Fruit fly (Drosophila melanogaster) whole organism, embryonic: ENCODE results near the gene CG32845.

Experiments
- Aef1 ChIP-seq: fragments of 200-800 bp; sonication (Bioruptor generic); IDR thresholded peaks from 3 replicates; pipeline ENCODE4 v1.3.6; 2022; ENCODE audit warnings: missing biosample characterization, missing genetic modification characterization
- Bdp1 ChIP-seq: fragments of 200-800 bp; sonication (Bioruptor generic); optimal IDR thresholded peaks from 3 replicates; lab custom pipeline; 2016; ENCODE audit warnings: missing biosample characterization, missing genetic modification characterization
- CG10565 ChIP-seq: fragments of 200-800 bp; sonication (Bioruptor generic); optimal IDR thresholded peaks from 3 replicates; lab custom pipeline; 2016; ENCODE audit warnings: missing biosample characterization, mild to moderate bottlenecking, missing genetic modification characterization
- CG11085 ChIP-seq: fragments of 200-800 bp; sonication (Bioruptor generic); IDR thresholded peaks from 2 replicates; pipeline ENCODE4 v1.3.6; 2022; ENCODE audit warnings: missing biosample characterization, missing genetic modification characterization
- CG12104 ChIP-seq: fragments of 200-800 bp; sonication (Bioruptor generic); optimal IDR thresholded peaks from 3 replicates; lab custom pipeline; 2016; ENCODE audit warnings: missing biosample characterization, missing genetic modification characterization
- CG12155 ChIP-seq: fragments of 200-800 bp; sonication (Bioruptor generic); optimal IDR thresholded peaks from 3 replicates; lab custom pipeline; 2016; ENCODE audit warnings: missing biosample characterization, missing genetic modification characterization
- CG1233 ChIP-seq: fragments of 200-800 bp; sonication (Bioruptor generic); optimal IDR thresholded peaks from 4 replicates; lab custom pipeline; 2018; ENCODE audit warnings: missing biosample characterization, mild to moderate bottlenecking, missing genetic modification characterization
- CG12744 ChIP-seq: fragments of 200-800 bp; sonication (Bioruptor generic); optimal IDR thresholded peaks from 2 replicates; lab custom pipeline; 2016; ENCODE audit warnings: missing biosample characterization, missing genetic modification characterization
- CG1603 ChIP-seq: fragments of 200-800 bp; sonication (Bioruptor generic); optimal IDR thresholded peaks from 2 replicates; lab custom pipeline; 2019; ENCODE audit warnings: missing biosample characterization, mild to moderate bottlenecking, missing genetic modification characterization, moderate library complexity
- CG17361 ChIP-seq: fragments of 200-800 bp; sonication (Bioruptor generic); IDR thresholded peaks from 3 replicates; pipeline ENCODE4 v1.3.6; 2022; ENCODE audit warnings: missing biosample characterization, missing genetic modification characterization
- CG17612 ChIP-seq: fragments of 200-800 bp; sonication (Bioruptor generic); IDR thresholded peaks from 2 replicates; pipeline ENCODE4 v1.3.6; 2022; ENCODE audit warnings: missing biosample characterization, missing genetic modification characterization
- CG17912 ChIP-seq: fragments of 200-800 bp; sonication (Bioruptor generic); optimal IDR thresholded peaks from 2 replicates; lab custom pipeline; 2018; ENCODE audit warnings: missing biosample characterization, mild to moderate bottlenecking, missing genetic modification characterization
- CG2875 ChIP-seq: fragments of 200-800 bp; sonication (Bioruptor generic); optimal IDR thresholded peaks from 2 replicates; lab custom pipeline; 2017; ENCODE audit warnings: missing biosample characterization, mild to moderate bottlenecking, missing genetic modification characterization, missing genetic modification reagents
- CG31441 ChIP-seq: fragments of 200-800 bp; sonication (Bioruptor generic); IDR thresholded peaks from 2 replicates; pipeline ENCODE4 v1.3.6; 2022; ENCODE audit warnings: missing biosample characterization, missing genetic modification characterization
- CG4707 ChIP-seq: fragments of 200-800 bp; sonication (Bioruptor generic); optimal IDR thresholded peaks from 2 replicates; lab custom pipeline; 2018; ENCODE audit warnings: missing biosample characterization, mild to moderate bottlenecking, missing genetic modification characterization, moderate library complexity
- CG6175 ChIP-seq: fragments of 200-800 bp; sonication (Bioruptor generic); IDR thresholded peaks from 3 replicates; pipeline ENCODE4 v1.3.6; 2022; ENCODE audit warnings: missing biosample characterization, missing genetic modification characterization
- CG6654 ChIP-seq: fragments of 200-800 bp; sonication (Bioruptor generic); optimal IDR thresholded peaks from 2 replicates; lab custom pipeline; 2017; ENCODE audit warnings: missing biosample characterization, mild to moderate bottlenecking, missing genetic modification characterization
- CG6813 ChIP-seq: fragments of 200-800 bp; sonication (Bioruptor generic); optimal IDR thresholded peaks from 2 replicates; lab custom pipeline; 2017; ENCODE audit warnings: missing biosample characterization, missing genetic modification characterization, mild to moderate bottlenecking, moderate library complexity, missing genetic modification reagents
- CG8388 ChIP-seq: fragments of 200-800 bp; sonication (Bioruptor generic); optimal IDR thresholded peaks from 2 replicates; lab custom pipeline; 2019; ENCODE audit warnings: missing biosample characterization, mild to moderate bottlenecking, missing genetic modification characterization, moderate library complexity
- CG8765 ChIP-seq: fragments of 200-800 bp; sonication (Bioruptor generic); IDR thresholded peaks from 2 replicates; pipeline ENCODE4 v1.3.6; 2022; ENCODE audit warnings: missing biosample characterization, missing genetic modification characterization
- CG9727 ChIP-seq: fragments of 200-800 bp; sonication (Bioruptor generic); optimal IDR thresholded peaks from 3 replicates; lab custom pipeline; 2017; ENCODE audit warnings: missing biosample characterization, mild to moderate bottlenecking, missing genetic modification characterization
- Deaf1 ChIP-seq: fragments of 200-800 bp; optimal IDR thresholded peaks from 3 replicates; lab custom pipeline; 2019; ENCODE audit warnings: missing biosample characterization, mild to moderate bottlenecking, missing genetic modification characterization, moderate library complexity
- Dfd ChIP-seq, 2 experiments: fragments of >200 bp; optimal IDR thresholded peaks; 2 replicates each; lab custom pipeline; 2017; ENCODE audit warnings: missing biosample characterization in 2 of 2, missing genetic modification characterization in 2 of 2
- HmgD ChIP-seq: fragments of 200-800 bp; sonication (Bioruptor generic); optimal IDR thresholded peaks from 3 replicates; lab custom pipeline; 2016; ENCODE audit warnings: missing biosample characterization, missing genetic modification characterization
- Hr39 ChIP-seq: fragments of >200 bp; optimal IDR thresholded peaks from 2 replicates; lab custom pipeline; 2017
- Lpt ChIP-seq: fragments of >200 bp; optimal IDR thresholded peaks from 2 replicates; lab custom pipeline; 2018; ENCODE audit warnings: missing biosample characterization, missing genetic modification characterization
- MESR4 ChIP-seq: fragments of 200-800 bp; sonication (Bioruptor generic); optimal IDR thresholded peaks from 2 replicates; lab custom pipeline; 2018; ENCODE audit warnings: missing biosample characterization, mild to moderate bottlenecking, missing genetic modification characterization, moderate library complexity
- Mad ChIP-seq: fragments of 200-800 bp; sonication (Bioruptor generic); optimal IDR thresholded peaks from 2 replicates; lab custom pipeline; 2016; ENCODE audit warnings: missing biosample characterization, missing genetic modification characterization
- NC2α ChIP-seq: fragments of 200-800 bp; sonication (Bioruptor generic); optimal IDR thresholded peaks from 2 replicates; lab custom pipeline; 2016; ENCODE audit warnings: missing biosample characterization, missing genetic modification characterization
- Opbp ChIP-seq: fragments of 200-800 bp; sonication (Bioruptor generic); IDR thresholded peaks from 3 replicates; pipeline ENCODE4 v1.3.6; 2022; ENCODE audit warnings: missing biosample characterization, missing genetic modification characterization; ENCODE audit not compliant: partially characterized antibody
- TFAM ChIP-seq: fragments of 200-800 bp; sonication (Bioruptor generic); optimal IDR thresholded peaks from 2 replicates; lab custom pipeline; 2017; ENCODE audit warnings: missing biosample characterization, missing genetic modification characterization, inconsistent platforms
- ase ChIP-seq: fragments of 200-800 bp; sonication (Bioruptor generic); IDR thresholded peaks from 3 replicates; pipeline ENCODE4 v1.3.6; 2022; ENCODE audit warnings: missing biosample characterization, missing genetic modification characterization
- ci ChIP-seq: fragments of 200-800 bp; sonication (Bioruptor generic); IDR thresholded peaks from 3 replicates; pipeline ENCODE4 v1.3.6; 2022; ENCODE audit warnings: missing biosample characterization, missing genetic modification characterization
- dmrt11E ChIP-seq: fragments of 200-800 bp; sonication (Bioruptor generic); optimal IDR thresholded peaks from 3 replicates; lab custom pipeline; 2018; ENCODE audit warnings: missing biosample characterization, mild to moderate bottlenecking, missing genetic modification characterization, moderate library complexity
- dysf ChIP-seq: fragments of 200-800 bp; sonication (Bioruptor generic); IDR thresholded peaks from 3 replicates; pipeline ENCODE4 v1.3.6; 2022; ENCODE audit warnings: missing biosample characterization, missing genetic modification characterization
- fd3F ChIP-seq: fragments of 200-800 bp; sonication (Bioruptor generic); optimal IDR thresholded peaks from 2 replicates; lab custom pipeline; 2018; ENCODE audit warnings: missing biosample characterization, mild to moderate bottlenecking, missing genetic modification characterization, moderate library complexity
- gcm ChIP-seq: fragments of 200-800 bp; sonication (Bioruptor generic); optimal IDR thresholded peaks from 2 replicates; lab custom pipeline; 2019; ENCODE audit warnings: missing biosample characterization, mild to moderate bottlenecking, missing genetic modification characterization, moderate library complexity
- gsb ChIP-seq: fragments of 200-800 bp; sonication (Bioruptor generic); IDR thresholded peaks from 2 replicates; pipeline ENCODE4 v1.3.6; 2022; ENCODE audit warnings: missing biosample characterization, missing genetic modification characterization
- ham ChIP-seq: fragments of 200-800 bp; sonication (Bioruptor generic); IDR thresholded peaks from 2 replicates; pipeline ENCODE4 v1.3.6; 2022; ENCODE audit warnings: missing biosample characterization, missing genetic modification characterization
- kah ChIP-seq: fragments of 200-800 bp; sonication (Bioruptor generic); optimal IDR thresholded peaks from 2 replicates; lab custom pipeline; 2018; ENCODE audit warnings: missing biosample characterization, mild to moderate bottlenecking, missing genetic modification characterization
- lilli ChIP-seq: fragments of 200-800 bp; sonication (Bioruptor generic); optimal IDR thresholded peaks from 3 replicates; lab custom pipeline; 2016; ENCODE audit warnings: missing biosample characterization, missing genetic modification characterization
- lmd ChIP-seq: fragments of 200-800 bp; sonication (Bioruptor generic); IDR thresholded peaks from 2 replicates; pipeline ENCODE4 v1.3.6; 2022; ENCODE audit warnings: missing biosample characterization, missing genetic modification characterization
- mam ChIP-seq: fragments of 200-800 bp; sonication (Bioruptor generic); optimal IDR thresholded peaks from 3 replicates; lab custom pipeline; 2016; ENCODE audit warnings: missing biosample characterization, missing genetic modification characterization
- phol ChIP-seq: fragments of 200-800 bp; sonication (Bioruptor generic); optimal IDR thresholded peaks from 3 replicates; lab custom pipeline; 2018; ENCODE audit warnings: missing biosample characterization, mild to moderate bottlenecking, missing genetic modification characterization, moderate library complexity
- sens ChIP-seq: fragments of 200-800 bp; sonication (Bioruptor generic); peaks from one replicate; lab custom pipeline; 2016; ENCODE audit warnings: missing biosample characterization, missing genetic modification characterization
- sim ChIP-seq: fragments of 200-800 bp; sonication (Bioruptor generic); IDR thresholded peaks from 2 replicates; pipeline ENCODE4 v1.3.6; 2022; ENCODE audit warnings: missing biosample characterization, missing genetic modification characterization
- sna ChIP-seq: fragments of 200-800 bp; sonication (Bioruptor generic); IDR thresholded peaks from 2 replicates; pipeline ENCODE4 v1.3.6; 2022; ENCODE audit warnings: missing biosample characterization, missing genetic modification characterization; ENCODE audit not compliant: partially characterized antibody
- tup ChIP-seq: fragments of 200-800 bp; sonication (Bioruptor generic); optimal IDR thresholded peaks from 2 replicates; lab custom pipeline; 2016; ENCODE audit warnings: missing biosample characterization, mild to moderate bottlenecking, missing genetic modification characterization, moderate library complexity
- vfl ChIP-seq: fragments of 200-800 bp; sonication (Bioruptor generic); optimal IDR thresholded peaks from 2 replicates; lab custom pipeline; 2016; ENCODE audit warnings: missing biosample characterization, missing genetic modification characterization
- wdn ChIP-seq: fragments of 200-800 bp; sonication (Bioruptor generic); IDR thresholded peaks from 2 replicates; pipeline ENCODE4 v1.3.6; 2022; ENCODE audit warnings: missing biosample characterization, missing genetic modification characterization

The CG32845 gene

dm6 chr3L:224004-224951 is 48.9 kb downstream of the CG32845 start (continued):
- TF ChIP-seq NC2α, result peak; percentile 19
- TF ChIP-seq sna (GFP tag; lab: Robert Waterston, UW), result no peak
- TF ChIP-seq Bdp1 (GFP tag; lab: Kevin White, UChicago), result peak; percentile 20
- no peak for TF ChIP-seq CG17612 (GFP tag; lab: Robert Waterston, UW)
- no peak for TF ChIP-seq CG12104 (GFP tag; lab: Kevin White, UChicago)
- TF ChIP-seq mam, result no peak
- peak; percentile 52 for TF ChIP-seq gcm (GFP tag; lab: Kevin White, UChicago)
- TF ChIP-seq MESR4, result peak; percentile 99
- TF ChIP-seq CG11085, result peak; percentile 5; the same call in 1 of the 2 replicates
- no peak for TF ChIP-seq CG1233 (GFP tag; lab: Kevin White, UChicago)
- no peak for TF ChIP-seq ase (GFP tag; lab: Robert Waterston, UW)
- TF ChIP-seq CG12155 (GFP tag; lab: Kevin White, UChicago), result no peak
- no peak for TF ChIP-seq CG17361
- no peak for TF ChIP-seq lmd (GFP tag; lab: Robert Waterston, UW)
- peak; percentile 56 for TF ChIP-seq CG9727 (GFP tag; lab: Kevin White, UChicago)
- no peak for TF ChIP-seq kah (GFP tag; lab: Kevin White, UChicago)
- TF ChIP-seq Opbp (GFP tag; lab: Robert Waterston, UW), result peak; percentile 69
- TF ChIP-seq CG31441 (GFP tag; lab: Robert Waterston, UW), result no peak
- TF ChIP-seq Aef1 (GFP tag; lab: Robert Waterston, UW), result peak; percentile 64; the same call in 2 of the 3 replicates
- TF ChIP-seq lilli (GFP tag; lab: Kevin White, UChicago), result peak; percentile 78
- TF ChIP-seq sens, result peak; percentile 75
- no peak for TF ChIP-seq fd3F
- TF ChIP-seq phol (tag; lab: Kevin White, UChicago), result peak; percentile 97
- no peak for TF ChIP-seq CG2875
- peak; percentile 32 for TF ChIP-seq CG12744 (GFP tag; lab: Kevin White, UChicago)
- TF ChIP-seq dmrt11E (tag; lab: Kevin White, UChicago), result no peak
- TF ChIP-seq Deaf1 (tag; lab: Kevin White, UChicago), result peak; percentile 40
- TF ChIP-seq CG8388 (GFP tag; lab: Kevin White, UChicago), result no peak
- TF ChIP-seq CG6813 (GFP tag; lab: Kevin White, UChicago), result peak; percentile 40
- TF ChIP-seq Lpt (GFP tag; lab: Kevin White, UChicago), result no peak
- TF ChIP-seq ham (GFP tag; lab: Robert Waterston, UW), result no peak; the same call in 1 of the 2 replicates
- TF ChIP-seq CG8765 (GFP tag; lab: Robert Waterston, UW), result no peak
- no peak for TF ChIP-seq CG6654 (GFP tag; lab: Kevin White, UChicago)
- no peak for TF ChIP-seq Dfd (GFP tag; optimal IDR thresholded peaks at IDR 0.05; lab: Kevin White, UChicago)
- no peak for TF ChIP-seq dysf (GFP tag; lab: Robert Waterston, UW)
- TF ChIP-seq CG6175 (GFP tag; lab: Robert Waterston, UW), result peak; percentile 72; the same call in 1 of the 3 replicates
- peak; percentile 55 for TF ChIP-seq ci (GFP tag; lab: Robert Waterston, UW)
- peak; percentile 26 for TF ChIP-seq CG1603 (tag; lab: Kevin White, UChicago)
- no peak for TF ChIP-seq vfl (GFP tag; lab: Kevin White, UChicago)
- no peak for TF ChIP-seq TFAM
- TF ChIP-seq Mad (GFP tag; lab: Kevin White, UChicago), result no peak
- TF ChIP-seq CG10565, result no peak
- no peak for TF ChIP-seq wdn (GFP tag; lab: Robert Waterston, UW)
- TF ChIP-seq tup (GFP tag; lab: Kevin White, UChicago), result peak; percentile 14
- TF ChIP-seq sim, result peak; percentile 51; the same call in 1 of the 2 replicates
- no peak for TF ChIP-seq Hr39 (lab: Kevin White, UChicago)
- TF ChIP-seq CG17912 (GFP tag; lab: Kevin White, UChicago), result no peak
- no peak for TF ChIP-seq CG4707
- no peak for TF ChIP-seq HmgD (GFP tag; lab: Kevin White, UChicago)
- TF ChIP-seq gsb (GFP tag; lab: Robert Waterston, UW), result peak; percentile 43; the same call in 1 of the 2 replicates
